Fruit fly (Drosophila melanogaster): Measurements from ENCODE around the gene IP3K2.
A peak's percentile ranks its signal among the peaks of the same experiment; 100 is the strongest.

Gene IP3K2

DNA sequence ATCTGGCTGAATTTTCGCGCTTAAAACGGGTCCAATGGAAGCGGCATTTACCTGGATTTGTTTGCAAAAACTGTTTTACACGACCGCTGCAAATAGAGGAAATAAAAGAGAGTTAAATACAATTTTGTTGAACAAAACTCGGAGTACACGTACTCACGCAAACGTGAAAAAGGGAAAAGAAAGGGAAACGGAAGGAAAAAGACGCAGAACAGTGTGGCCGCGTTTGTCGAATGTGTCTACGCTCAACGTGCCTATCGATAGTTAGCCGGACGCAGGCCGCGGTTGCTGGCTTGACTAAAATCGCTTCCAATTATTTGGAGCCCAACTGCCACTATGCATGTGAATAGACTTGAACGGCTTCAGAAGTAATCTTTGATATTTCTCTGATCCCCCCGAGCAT lies 34.0 kb downstream of the IP3K2 start, which contains the start of gene RpS15Aa (continued):
- peak; percentile 87 for TF ChIP-seq HHEX (GFP tag; optimal IDR thresholded peaks at IDR 0.05)
- TF ChIP-seq CG15011 (GFP tag; optimal IDR thresholded peaks at IDR 0.05): peak; percentile 68
- peak; percentile 68 for TF ChIP-seq CG2712 (tag; optimal IDR thresholded peaks at IDR 0.05)
- peak; percentile 38 for TF ChIP-seq bigmax (GFP tag; optimal IDR thresholded peaks at IDR 0.05)
- no peak for TF ChIP-seq CG4854 (GFP tag; optimal IDR thresholded peaks at IDR 0.05)
- peak; percentile 34 for TF ChIP-seq grn (GFP tag; optimal IDR thresholded peaks at IDR 0.05)
- peak; percentile 73 for TF ChIP-seq CG30431 (GFP tag; optimal IDR thresholded peaks at IDR 0.05)
- TF ChIP-seq Stat92E (GFP tag; optimal IDR thresholded peaks at IDR 0.05): no peak
- TF ChIP-seq CG3838 (GFP tag; optimal IDR thresholded peaks at IDR 0.05): no peak
- peak; percentile 93 for TF ChIP-seq sens (GFP tag)
- TF ChIP-seq CG10654 (GFP tag; optimal IDR thresholded peaks at IDR 0.05): peak; percentile 68
- TF ChIP-seq TFAM (GFP tag; optimal IDR thresholded peaks at IDR 0.05): peak; percentile 10
- peak; percentile 33 for TF ChIP-seq E2f2 (GFP tag; IDR thresholded peaks at IDR 0.05)
- peak; percentile 89 for TF ChIP-seq NfI (GFP tag; optimal IDR thresholded peaks at IDR 0.05)
- peak; percentile 74 for TF ChIP-seq Camta (GFP tag; optimal IDR thresholded peaks at IDR 0.05)
- peak; percentile 10 for TF ChIP-seq bab2 (GFP tag; optimal IDR thresholded peaks at IDR 0.05)
- peak; percentile 60 for TF ChIP-seq CG17612 (GFP tag; IDR thresholded peaks at IDR 0.05)
- peak; percentile 88 for TF ChIP-seq p53 (GFP tag; optimal IDR thresholded peaks at IDR 0.05)
- peak; percentile 59 for TF ChIP-seq grau (tag; optimal IDR thresholded peaks at IDR 0.05)
- peak; percentile 2 for TF ChIP-seq CG13123 (GFP tag; optimal IDR thresholded peaks at IDR 0.05)
- TF ChIP-seq jigr1 (GFP tag; IDR thresholded peaks at IDR 0.05): 0 out of 3 replicates have a peak, but pooled peaks have one; percentile 20
- peak; percentile 89 for TF ChIP-seq CG2199 (GFP tag; IDR thresholded peaks at IDR 0.05)
- no peak for TF ChIP-seq lov (optimal IDR thresholded peaks at IDR 0.05)
- TF ChIP-seq lov (GFP tag; IDR thresholded peaks at IDR 0.05): peak; percentile 90
- peak; percentile 38 for TF ChIP-seq Nf-YC (tag; optimal IDR thresholded peaks at IDR 0.05)
- TF ChIP-seq CG4617 (GFP tag; optimal IDR thresholded peaks at IDR 0.05; ENCODE audit: borderline replicate concordance): peak; percentile 18
- TF ChIP-seq cad (GFP tag; optimal IDR thresholded peaks at IDR 0.05): no peak
- peak; percentile 76 for TF ChIP-seq CG12071 (GFP tag; optimal IDR thresholded peaks at IDR 0.05)
- TF ChIP-seq zfh2 (GFP tag; optimal IDR thresholded peaks at IDR 0.05): peak; percentile 66
- peak; percentile 78; the same call in 2 of the 3 replicates for TF ChIP-seq CG34422 (GFP tag; IDR thresholded peaks at IDR 0.05)
- peak; percentile 83 for TF ChIP-seq sob (GFP tag; IDR thresholded peaks at IDR 0.05)
- peak; percentile 56 for TF ChIP-seq crc (GFP tag; optimal IDR thresholded peaks at IDR 0.05)
- TF ChIP-seq Atf6 (GFP tag; IDR thresholded peaks at IDR 0.05): peak; percentile 69
- peak; percentile 84 for TF ChIP-seq ase (GFP tag; IDR thresholded peaks at IDR 0.05)
- TF ChIP-seq Oaz (GFP tag; IDR thresholded peaks at IDR 0.05): peak; percentile 54
- 0 out of 2 replicates have a peak, but pooled peaks have one; percentile 15 for TF ChIP-seq Poxn (GFP tag; IDR thresholded peaks at IDR 0.05)
- no peak for TF ChIP-seq pan (optimal IDR thresholded peaks at IDR 0.05)
- TF ChIP-seq pan (GFP tag; optimal IDR thresholded peaks at IDR 0.05 in 1 of 2, IDR thresholded peaks at IDR 0.05 in 1 of 2): peak in 1 of 2 experiments; percentile 85
- peak; percentile 28 for TF ChIP-seq pnt (GFP tag; optimal IDR thresholded peaks at IDR 0.05)
- peak; percentile 38 for TF ChIP-seq run (tag; optimal IDR thresholded peaks at IDR 0.05)
- TF ChIP-seq HmgD (GFP tag; optimal IDR thresholded peaks at IDR 0.05): peak; percentile 77
- peak; percentile 99 for TF ChIP-seq Ets65A (GFP tag)
- peak; percentile 37 for TF ChIP-seq CG13424 (tag; optimal IDR thresholded peaks at IDR 0.05)
- TF ChIP-seq odd (GFP tag; optimal IDR thresholded peaks at IDR 0.05): peak; percentile 71
- peak; percentile 89 for TF ChIP-seq CG10543 (GFP tag; optimal IDR thresholded peaks at IDR 0.05)
- TF ChIP-seq fd3F (GFP tag; optimal IDR thresholded peaks at IDR 0.05): peak; percentile 18
- TF ChIP-seq Dbx (GFP tag; IDR thresholded peaks at IDR 0.05): peak; percentile 89
- peak; percentile 83 for TF ChIP-seq CG17912 (GFP tag; optimal IDR thresholded peaks at IDR 0.05)
- peak; percentile 85 for TF ChIP-seq CG1603 (tag; optimal IDR thresholded peaks at IDR 0.05)
- TF ChIP-seq CG43689 (GFP tag; IDR thresholded peaks at IDR 0.05): no peak; the same call in none of the 2 replicates
- peak; percentile 58 for TF ChIP-seq CG17829 (tag; optimal IDR thresholded peaks at IDR 0.05)
- peak; percentile 67 for TF ChIP-seq HLH54F (GFP tag; optimal IDR thresholded peaks at IDR 0.05)

Measured in whole organism, embryonic.